Worm (Caenorhabditis elegans) whole organism, L1 larva: ENCODE results near the gene erd-2.2.

Experiments
- C16A3.4 ChIP-seq: fragments of 150-350 bp; optimal IDR thresholded peaks from 2 replicates; lab custom pipeline; 2014; ENCODE audit warnings: missing biosample characterization, missing genetic modification characterization
- F16B12.6 ChIP-seq: fragments of 150-350 bp; optimal IDR thresholded peaks from 2 replicates; lab custom pipeline; 2014; ENCODE audit warnings: missing biosample characterization, missing genetic modification characterization
- Y116A8C.19 ChIP-seq: sonication (generic microtip); optimal IDR thresholded peaks from 2 replicates; lab custom pipeline; 2016; ENCODE audit warnings: missing compliant biosample characterization, missing genetic modification characterization, borderline replicate concordance
- aha-1 ChIP-seq: fragments of 150-350 bp; optimal IDR thresholded peaks from 2 replicates; lab custom pipeline; 2014; ENCODE audit warnings: missing biosample characterization, missing genetic modification characterization
- alr-1 ChIP-seq: fragments of 200-800 bp; sonication (Bioruptor generic); optimal IDR thresholded peaks from 2 replicates; lab custom pipeline; 2018; ENCODE audit warnings: borderline replicate concordance, mild to moderate bottlenecking, missing genetic modification characterization, missing compliant biosample characterization
- aly-2 ChIP-seq: fragments of 150-350 bp; optimal IDR thresholded peaks from 2 replicates; lab custom pipeline; 2014; ENCODE audit warnings: missing biosample characterization, missing genetic modification characterization
- ama-1 ChIP-seq: fragments of 150-350 bp; optimal IDR thresholded peaks from 2 replicates; lab custom pipeline; 2014
- blmp-1 ChIP-seq: fragments of 150-350 bp; optimal IDR thresholded peaks from 2 replicates; lab custom pipeline; 2014; ENCODE audit warnings: missing biosample characterization, missing genetic modification characterization
- ceh-88 ChIP-seq: fragments of 200-800 bp; sonication (Bioruptor generic); IDR thresholded peaks from 2 replicates; pipeline ENCODE4 v1.3.6; 2022; ENCODE audit warnings: missing genetic modification characterization, missing compliant biosample characterization
- ces-1 ChIP-seq: fragments of 150-350 bp; optimal IDR thresholded peaks from 2 replicates; lab custom pipeline; 2014; ENCODE audit warnings: missing biosample characterization, missing genetic modification reagents, missing genetic modification characterization
- dpl-1 ChIP-seq, 3 experiments: fragments of 150-350 bp in 2 of 3; sonication (generic microtip) in 1 of 3; optimal IDR thresholded peaks; 2 replicates each; lab custom pipeline; 2014 to 2017; ENCODE audit warnings: missing biosample characterization in 3 of 3, missing genetic modification characterization in 3 of 3, missing genetic modification reagents in 3 of 3
- dsc-1 ChIP-seq: sonication (generic microtip); optimal IDR thresholded peaks from 2 replicates; lab custom pipeline; 2016; ENCODE audit warnings: mild to moderate bottlenecking, missing genetic modification characterization, missing compliant biosample characterization
- efl-1 ChIP-seq, 4 experiments: fragments of 150-350 bp; optimal IDR thresholded peaks in 3 of 4; peaks in 1 of 4; 1 replicate in 1 of 4; 2 replicates in 3 of 4; lab custom pipeline; 2014; ENCODE audit warnings: missing biosample characterization in 2 of 4, missing genetic modification characterization in 2 of 4, missing genetic modification reagents in 2 of 4
- efl-3 ChIP-seq: fragments of 200-800 bp; sonication (Bioruptor generic); optimal IDR thresholded peaks from 2 replicates; lab custom pipeline; 2018; ENCODE audit warnings: mild to moderate bottlenecking, missing genetic modification characterization, missing compliant biosample characterization
- egl-13 ChIP-seq: sonication (generic microtip); optimal IDR thresholded peaks from 2 replicates; lab custom pipeline; 2016; ENCODE audit warnings: missing genotype, missing genetic modification reagents, missing genetic modification characterization, missing compliant biosample characterization
- elt-3 ChIP-seq, 6 experiments: fragments of 150-350 bp in 1 of 6; sonication (generic microtip); optimal IDR thresholded peaks; 2 replicates each; lab custom pipeline; 2017 to 2018; ENCODE audit warnings: missing biosample characterization in 6 of 6, missing genetic modification characterization in 6 of 6, inconsistent platforms in 1 of 6
- fkh-10 ChIP-seq: sonication (generic microtip); optimal IDR thresholded peaks from 2 replicates; lab custom pipeline; 2017; ENCODE audit warnings: missing biosample characterization, missing genetic modification reagents, missing genetic modification characterization
- grh-1 ChIP-seq: fragments of 200-800 bp; sonication (Bioruptor generic); IDR thresholded peaks from 2 replicates; pipeline ENCODE4 v1.3.6; 2022; ENCODE audit warnings: missing genetic modification reagents, missing genetic modification characterization, missing compliant biosample characterization
- hpl-2 ChIP-seq: fragments of 150-350 bp; optimal IDR thresholded peaks from 2 replicates; lab custom pipeline; 2014; ENCODE audit warnings: missing biosample characterization, missing genetic modification reagents, missing genetic modification characterization
- isw-1 ChIP-seq: fragments of 200-800 bp; sonication (Bioruptor generic); IDR thresholded peaks from 2 replicates; pipeline ENCODE4 v1.3.6; 2022; ENCODE audit warnings: missing genetic modification characterization, missing compliant biosample characterization
- jun-1 ChIP-seq: fragments of 150-350 bp; optimal IDR thresholded peaks from 2 replicates; lab custom pipeline; 2014; ENCODE audit warnings: missing biosample characterization, missing genetic modification reagents, missing genetic modification characterization
- lin-13 ChIP-seq: fragments of 150-350 bp; optimal IDR thresholded peaks from 2 replicates; lab custom pipeline; 2014; ENCODE audit warnings: missing biosample characterization, missing genetic modification reagents, missing genetic modification characterization
- lin-14 ChIP-seq: fragments of 200-800 bp; sonication (Bioruptor generic); optimal IDR thresholded peaks from 2 replicates; lab custom pipeline; 2018; ENCODE audit warnings: mild to moderate bottlenecking, missing genetic modification characterization, moderate library complexity, missing compliant biosample characterization
- lin-15B ChIP-seq: fragments of 150-350 bp; sonication (generic microtip); optimal IDR thresholded peaks from 3 replicates; lab custom pipeline; 2014; ENCODE audit warnings: missing biosample characterization, missing genetic modification characterization
- lir-3 ChIP-seq: sonication (generic microtip); optimal IDR thresholded peaks from 2 replicates; lab custom pipeline; 2016; ENCODE audit warnings: mild to moderate bottlenecking, missing genetic modification characterization, moderate library complexity, missing compliant biosample characterization; ENCODE audit not compliant: poor library complexity
- lsy-2 ChIP-seq, 2 experiments: fragments of 150-350 bp; optimal IDR thresholded peaks; 2 replicates each; lab custom pipeline; 2014; ENCODE audit warnings: missing biosample characterization in 2 of 2, missing genetic modification characterization in 2 of 2
- mab-9 ChIP-seq: fragments of 200-800 bp; sonication (Bioruptor generic); IDR thresholded peaks from 2 replicates; pipeline ENCODE4 v1.3.6; 2022; ENCODE audit warnings: missing genetic modification reagents, missing genetic modification characterization, missing compliant biosample characterization
- mep-1 ChIP-seq: fragments of 150-350 bp; optimal IDR thresholded peaks from 2 replicates; lab custom pipeline; 2014; ENCODE audit warnings: missing biosample characterization, missing genetic modification characterization
- nhr-11 ChIP-seq: fragments of 150-350 bp; optimal IDR thresholded peaks from 2 replicates; lab custom pipeline; 2014; ENCODE audit warnings: missing biosample characterization, missing genetic modification characterization
- nhr-12 ChIP-seq: sonication (generic microtip); optimal IDR thresholded peaks from 2 replicates; lab custom pipeline; 2017; ENCODE audit warnings: missing biosample characterization, missing genetic modification characterization
- nhr-20 ChIP-seq: sonication (generic microtip); optimal IDR thresholded peaks from 2 replicates; lab custom pipeline; 2016; ENCODE audit warnings: mild to moderate bottlenecking, missing genetic modification characterization, missing compliant biosample characterization
- nhr-237 ChIP-seq: fragments of 150-350 bp; optimal IDR thresholded peaks from 2 replicates; lab custom pipeline; 2014; ENCODE audit warnings: missing biosample characterization, missing genetic modification characterization
- nhr-47 ChIP-seq: sonication (generic microtip); optimal IDR thresholded peaks from 2 replicates; lab custom pipeline; 2016; ENCODE audit warnings: mild to moderate bottlenecking, missing genetic modification characterization, moderate library complexity, missing compliant biosample characterization
- nhr-71 ChIP-seq: sonication (generic microtip); optimal IDR thresholded peaks from 2 replicates; lab custom pipeline; 2016; ENCODE audit warnings: mild to moderate bottlenecking, missing genetic modification characterization, moderate library complexity, missing compliant biosample characterization
- nhr-76 ChIP-seq: sonication (generic microtip); optimal IDR thresholded peaks from 2 replicates; lab custom pipeline; 2017; ENCODE audit warnings: missing biosample characterization, missing genetic modification characterization
- nhr-77 ChIP-seq: fragments of 150-350 bp; optimal IDR thresholded peaks from 2 replicates; lab custom pipeline; 2014; ENCODE audit warnings: missing biosample characterization, missing genetic modification characterization
- nhr-85 ChIP-seq: sonication (generic microtip); peaks from one replicate; lab custom pipeline; 2016; ENCODE audit warnings: missing genetic modification characterization, inconsistent platforms, missing compliant biosample characterization
- pag-3 ChIP-seq: sonication (generic microtip); optimal IDR thresholded peaks from 2 replicates; lab custom pipeline; 2017; ENCODE audit warnings: missing genetic modification characterization, mild to moderate bottlenecking, missing compliant biosample characterization, antibody characterized with exemption, borderline replicate concordance; ENCODE audit not compliant: insufficient read depth
- pax-3 ChIP-seq: fragments of 200-800 bp; sonication (Bioruptor generic); optimal IDR thresholded peaks from 2 replicates; lab custom pipeline; 2018; ENCODE audit warnings: mild to moderate bottlenecking, missing genetic modification characterization, moderate library complexity, missing compliant biosample characterization
- pqm-1 ChIP-seq: sonication (generic microtip); optimal IDR thresholded peaks from 3 replicates; lab custom pipeline; 2017; ENCODE audit warnings: missing biosample characterization, missing genetic modification characterization
- snpc-4 ChIP-seq: fragments of 150-350 bp; optimal IDR thresholded peaks from 2 replicates; lab custom pipeline; 2014; ENCODE audit warnings: missing biosample characterization, missing genetic modification characterization
- snu-23 ChIP-seq: sonication (generic microtip); optimal IDR thresholded peaks from 2 replicates; lab custom pipeline; 2016; ENCODE audit warnings: missing genetic modification characterization, missing compliant biosample characterization
- sox-4 ChIP-seq: sonication (generic microtip); optimal IDR thresholded peaks from 2 replicates; lab custom pipeline; 2016; ENCODE audit warnings: missing genetic modification characterization, missing compliant biosample characterization
- sptf-1 ChIP-seq: fragments of 150-350 bp; optimal IDR thresholded peaks from 2 replicates; lab custom pipeline; 2014; ENCODE audit warnings: missing biosample characterization, missing genetic modification characterization
- sup-37 ChIP-seq: fragments of 200-800 bp; sonication (Bioruptor generic); optimal IDR thresholded peaks from 2 replicates; lab custom pipeline; 2018; ENCODE audit warnings: mild to moderate bottlenecking, missing genetic modification characterization, missing compliant biosample characterization
- swsn-7 ChIP-seq: sonication (generic microtip); optimal IDR thresholded peaks from 2 replicates; lab custom pipeline; 2016; ENCODE audit warnings: missing genetic modification characterization, missing compliant biosample characterization
- tbx-2 ChIP-seq: sonication (generic microtip); optimal IDR thresholded peaks from 2 replicates; lab custom pipeline; 2016; ENCODE audit warnings: missing genetic modification characterization, missing compliant biosample characterization
- unc-130 ChIP-seq: fragments of 150-350 bp; optimal IDR thresholded peaks from 2 replicates; lab custom pipeline; 2017; ENCODE audit warnings: missing biosample characterization, missing genetic modification characterization, inconsistent platforms
- unc-30 ChIP-seq: sonication (generic microtip); optimal IDR thresholded peaks from 2 replicates; lab custom pipeline; 2017; ENCODE audit warnings: missing biosample characterization, missing genetic modification characterization
- unc-62 ChIP-seq: fragments of 150-350 bp; optimal IDR thresholded peaks from 2 replicates; lab custom pipeline; 2014; ENCODE audit warnings: missing biosample characterization, missing genetic modification reagents, missing genetic modification characterization
- unc-86 ChIP-seq: sonication (generic microtip); optimal IDR thresholded peaks from 2 replicates; lab custom pipeline; 2016; ENCODE audit warnings: missing genetic modification characterization, missing compliant biosample characterization
- xbp-1 ChIP-seq: sonication (generic microtip); optimal IDR thresholded peaks from 2 replicates; lab custom pipeline; 2016; ENCODE audit warnings: missing genetic modification characterization, missing compliant biosample characterization
- zag-1 ChIP-seq: fragments of 150-350 bp; optimal IDR thresholded peaks from 2 replicates; lab custom pipeline; 2014; ENCODE audit warnings: missing biosample characterization, missing genetic modification characterization
- ztf-4 ChIP-seq: fragments of 150-350 bp; optimal IDR thresholded peaks from 2 replicates; lab custom pipeline; 2014; ENCODE audit warnings: missing biosample characterization, missing genetic modification characterization

Gene erd-2.2

DNA sequence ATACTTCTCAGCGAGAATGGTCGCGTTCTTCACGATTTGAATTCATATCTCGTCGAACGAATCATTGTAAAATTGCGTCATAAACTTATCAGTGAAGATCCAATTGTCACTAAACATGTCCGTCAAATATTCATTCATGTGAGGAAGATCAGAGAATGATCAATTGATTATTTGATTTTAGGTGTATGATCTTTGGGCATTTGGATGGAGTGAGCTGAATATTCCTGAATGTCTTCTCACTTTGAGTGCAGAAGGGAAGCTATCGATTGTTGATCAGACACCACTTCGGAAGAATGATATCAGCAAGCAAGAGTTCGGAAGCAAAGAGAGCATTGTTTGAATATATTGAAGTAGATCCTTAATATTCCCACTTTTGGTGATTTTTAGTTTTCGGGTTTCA, 32.6 kb upstream of the erd-2.2 start:
- TF ChIP-seq ama-1 (lab: Kevin White, UChicago) (peak; percentile 91), lin-13 (GFP tag; lab: Kevin White, UChicago) (peak; percentile 46), swsn-7 (tag; lab: Kevin White, UChicago) (peak; percentile 11), nhr-237 (tag; lab: Kevin White, UChicago) (no peak), nhr-12 (tag; lab: Kevin White, UChicago) (no peak), pax-3 (no peak), ztf-4 (tag; lab: Kevin White, UChicago) (peak; percentile 54), isw-1 (GFP tag; lab: Robert Waterston, UW) (no peak), mep-1 (no peak), dpl-1 (GFP tag; optimal IDR thresholded peaks at IDR 0.05; lab: Kevin White, UChicago) (peak in 1 of 3 experiments; percentile 31), nhr-47 (tag; lab: Kevin White, UChicago) (peak; percentile 47), hpl-2 (GFP tag; lab: Kevin White, UChicago) (no peak), nhr-20 (tag; lab: Kevin White, UChicago) (peak; percentile 77), pqm-1 (tag; lab: Kevin White, UChicago) (no peak), F16B12.6 (tag; lab: Kevin White, UChicago) (no peak), xbp-1 (peak; percentile 16), sox-4 (no peak), efl-3 (GFP tag; lab: Kevin White, UChicago) (no peak), ceh-88 (0 out of 2 replicates have a peak, but pooled peaks have one; percentile 11), aly-2 (tag; lab: Kevin White, UChicago) (peak; percentile 65), unc-62 (GFP tag; lab: Kevin White, UChicago) (no peak), sptf-1 (tag; lab: Kevin White, UChicago) (no peak), egl-13 (tag; lab: Kevin White, UChicago) (no peak), pag-3 (tag; lab: Kevin White, UChicago) (no peak), tbx-2 (tag; lab: Kevin White, UChicago) (no peak), Y116A8C.19 (tag; lab: Kevin White, UChicago) (no peak), jun-1 (no peak), sup-37 (no peak), ces-1 (GFP tag; lab: Kevin White, UChicago) (no peak), nhr-77 (tag; lab: Kevin White, UChicago) (no peak), unc-86 (tag; lab: Kevin White, UChicago) (no peak), nhr-85 (tag; lab: Kevin White, UChicago) (peak; percentile 86), alr-1 (tag; lab: Kevin White, UChicago) (no peak), aha-1 (tag; lab: Kevin White, UChicago) (no peak), snu-23 (GFP tag; lab: Kevin White, UChicago) (peak; percentile 75), dsc-1 (tag; lab: Kevin White, UChicago) (no peak), elt-3 (tag; optimal IDR thresholded peaks at IDR 0.05; lab: Kevin White, UChicago) (peak in 4 of 6 experiments; percentile 7 to 51 (median 35)), nhr-11 (tag; lab: Kevin White, UChicago) (no peak), lir-3 (tag; lab: Kevin White, UChicago) (no peak), grh-1 (GFP tag; lab: Robert Waterston, UW) (peak; percentile 22; the same call in 1 of the 2 replicates), C16A3.4 (tag; lab: Kevin White, UChicago) (peak; percentile 18), snpc-4 (tag; lab: Kevin White, UChicago) (no peak), unc-30 (tag; lab: Kevin White, UChicago) (no peak), blmp-1 (tag; lab: Kevin White, UChicago) (peak; percentile 39), zag-1 (tag; lab: Kevin White, UChicago) (no peak), lin-14 (GFP tag; lab: Kevin White, UChicago) (peak; percentile 23), unc-130 (no peak), nhr-76 (tag; lab: Kevin White, UChicago) (no peak), lin-15B (tag; lab: Kevin White, UChicago) (no peak), fkh-10 (GFP tag; lab: Kevin White, UChicago) (no peak), nhr-71 (tag; lab: Kevin White, UChicago) (peak; percentile 83), lsy-2 (tag; optimal IDR thresholded peaks at IDR 0.05; lab: Kevin White, UChicago) (peak in 1 of 2 experiments; percentile 24), efl-1 (optimal IDR thresholded peaks at IDR 0.05; lab: Kevin White, UChicago) (peak in 1 of 2 experiments; percentile 14), efl-1 (GFP tag; optimal IDR thresholded peaks at IDR 0.05 in 1 of 2; lab: Kevin White, UChicago) (peak in 1 of 2 experiments; percentile 60), mab-9 (GFP tag; lab: Robert Waterston, UW) (no peak)
